Fruit fly (Drosophila melanogaster) S2 (cell line): ENCODE measurements around the gene udt.

ENCODE experiments used
- CG8478 ChIP-seq: fragments of >200 bp; optimal IDR thresholded peaks from 2 replicates; lab custom pipeline; 2018
- CTCF ChIP-seq, 2 experiments: fragments of >200 bp; optimal IDR thresholded peaks; 2 replicates each; lab custom pipeline; 2018

- peak in 1 of 2 experiments; percentile 4 for TF ChIP-seq CTCF (optimal IDR thresholded peaks at IDR 0.05; lab: Kevin White, UChicago)
- TF ChIP-seq CG8478 (lab: Kevin White, UChicago): no peak
Observed at dm6 chr3R:23752728-23753127, 10.3 kb downstream of the udt start, which contains the start of the genes RanBP3 and Rpt5.
